Fruit fly (Drosophila melanogaster) whole organism, embryonic: ENCODE results near the gene apolpp.

Source experiments
- ATbp ChIP-seq: fragments of 200-800 bp; sonication (Bioruptor generic); optimal IDR thresholded peaks from 2 replicates; lab custom pipeline; 2017; ENCODE audit warnings: missing biosample characterization, mild to moderate bottlenecking, missing genetic modification characterization, missing genetic modification reagents
- Abd-B ChIP-seq: fragments of 200-800 bp; sonication (Bioruptor generic); optimal IDR thresholded peaks from 2 replicates; lab custom pipeline; 2018; ENCODE audit warnings: missing biosample characterization, mild to moderate bottlenecking, missing genetic modification characterization, moderate library complexity
- Ada2b ChIP-seq: fragments of 200-800 bp; sonication (Bioruptor generic); IDR thresholded peaks from 2 replicates; pipeline ENCODE4 v1.3.6; 2022; ENCODE audit warnings: missing biosample characterization, missing genetic modification characterization
- Atf-2 ChIP-seq: fragments of 200-800 bp; sonication (Bioruptor generic); optimal IDR thresholded peaks from 2 replicates; lab custom pipeline; 2016; ENCODE audit warnings: missing biosample characterization, missing genetic modification characterization
- B-H2 ChIP-seq: fragments of 200-800 bp; sonication (Bioruptor generic); optimal IDR thresholded peaks from 2 replicates; lab custom pipeline; 2018; ENCODE audit warnings: missing biosample characterization, mild to moderate bottlenecking, missing genetic modification characterization
- BEAF-32 ChIP-seq: fragments of 200-800 bp; sonication (Bioruptor generic); optimal IDR thresholded peaks from 3 replicates; lab custom pipeline; 2017; ENCODE audit warnings: missing biosample characterization, missing genetic modification characterization, mild to moderate bottlenecking, moderate library complexity, missing genetic modification reagents
- CG10321 ChIP-seq: fragments of 200-800 bp; sonication (Bioruptor generic); IDR thresholded peaks from 2 replicates; pipeline ENCODE4 v1.3.6; 2022; ENCODE audit warnings: missing biosample characterization, missing genetic modification characterization
- CG10462 ChIP-seq: fragments of 200-800 bp; sonication (Bioruptor generic); optimal IDR thresholded peaks from 2 replicates; lab custom pipeline; 2016; ENCODE audit warnings: missing biosample characterization, missing genetic modification characterization
- CG10654 ChIP-seq: fragments of 200-800 bp; sonication (Bioruptor generic); optimal IDR thresholded peaks from 2 replicates; lab custom pipeline; 2016; ENCODE audit warnings: missing biosample characterization, missing genetic modification characterization
- CG11398 ChIP-seq: fragments of 200-800 bp; sonication (Bioruptor generic); optimal IDR thresholded peaks from 2 replicates; lab custom pipeline; 2016; ENCODE audit warnings: missing biosample characterization, missing genetic modification characterization
- CG12391 ChIP-seq: fragments of 200-800 bp; sonication (Bioruptor generic); optimal IDR thresholded peaks from 3 replicates; lab custom pipeline; 2018; ENCODE audit warnings: missing biosample characterization, mild to moderate bottlenecking, missing genetic modification characterization, moderate library complexity
- CG13296 ChIP-seq: fragments of 200-800 bp; sonication (Bioruptor generic); optimal IDR thresholded peaks from 3 replicates; lab custom pipeline; 2018; ENCODE audit warnings: missing biosample characterization, mild to moderate bottlenecking, missing genetic modification characterization
- CG1602 ChIP-seq: fragments of 200-800 bp; sonication (Bioruptor generic); optimal IDR thresholded peaks from 3 replicates; lab custom pipeline; 2016; ENCODE audit warnings: missing biosample characterization, missing genetic modification characterization
- CG16779 ChIP-seq: fragments of 200-800 bp; sonication (Bioruptor generic); IDR thresholded peaks from 2 replicates; pipeline ENCODE4 v1.3.6; 2022; ENCODE audit warnings: missing biosample characterization, missing genetic modification characterization
- CG16815 ChIP-seq: fragments of 200-800 bp; sonication (Bioruptor generic); optimal IDR thresholded peaks from 3 replicates; lab custom pipeline; 2017; ENCODE audit warnings: missing biosample characterization, mild to moderate bottlenecking, missing genetic modification characterization
- CG18599 ChIP-seq: fragments of 200-800 bp; sonication (Bioruptor generic); optimal IDR thresholded peaks from 3 replicates; lab custom pipeline; 2017; ENCODE audit warnings: missing biosample characterization, missing genetic modification characterization, mild to moderate bottlenecking, moderate library complexity, missing genetic modification reagents
- CG2712 ChIP-seq: fragments of 200-800 bp; optimal IDR thresholded peaks from 3 replicates; lab custom pipeline; 2019; ENCODE audit warnings: missing biosample characterization, mild to moderate bottlenecking, missing genetic modification characterization, moderate library complexity
- CG3995 ChIP-seq: fragments of 200-800 bp; sonication (Bioruptor generic); optimal IDR thresholded peaks from 3 replicates; lab custom pipeline; 2016; ENCODE audit warnings: missing biosample characterization, missing genetic modification characterization
- CG4328 ChIP-seq: fragments of 200-800 bp; sonication (Bioruptor generic); optimal IDR thresholded peaks from 3 replicates; lab custom pipeline; 2017; ENCODE audit warnings: missing biosample characterization, missing genetic modification reagents, missing genetic modification characterization
- CG5245 ChIP-seq: fragments of 200-800 bp; sonication (Bioruptor generic); optimal IDR thresholded peaks from 3 replicates; lab custom pipeline; 2016; ENCODE audit warnings: missing biosample characterization, missing genetic modification characterization
- CG7372 ChIP-seq: fragments of 200-800 bp; sonication (Bioruptor generic); IDR thresholded peaks from 2 replicates; pipeline ENCODE4 v1.3.6; 2022; ENCODE audit warnings: missing biosample characterization, missing genetic modification characterization
- CG7745 ChIP-seq: fragments of 200-800 bp; sonication (Bioruptor generic); optimal IDR thresholded peaks from 2 replicates; lab custom pipeline; 2018; ENCODE audit warnings: missing biosample characterization, mild to moderate bottlenecking, missing genetic modification characterization, moderate library complexity
- CrebB ChIP-seq: fragments of 200-800 bp; sonication (Bioruptor generic); optimal IDR thresholded peaks from 3 replicates; lab custom pipeline; 2018; ENCODE audit warnings: missing biosample characterization, mild to moderate bottlenecking, missing genetic modification characterization
- Dref ChIP-seq: fragments of 200-800 bp; sonication (Bioruptor generic); IDR thresholded peaks from 2 replicates; pipeline ENCODE4 v1.3.6; 2022; ENCODE audit warnings: missing biosample characterization, missing genetic modification characterization
- Drgx ChIP-seq: fragments of 200-800 bp; sonication (Bioruptor generic); IDR thresholded peaks from 2 replicates; pipeline ENCODE4 v1.3.6; 2022; ENCODE audit warnings: missing biosample characterization, missing genetic modification characterization
- Fer3 ChIP-seq: fragments of 200-800 bp; sonication (Bioruptor generic); optimal IDR thresholded peaks from 2 replicates; lab custom pipeline; 2018; ENCODE audit warnings: missing biosample characterization, mild to moderate bottlenecking, missing genetic modification characterization, moderate library complexity
- Gug ChIP-seq: fragments of 200-800 bp; sonication (Bioruptor generic); IDR thresholded peaks from 4 replicates; pipeline ENCODE4 v1.3.6; 2022; ENCODE audit warnings: missing biosample characterization, missing genetic modification characterization
- Lim3 ChIP-seq: fragments of 200-800 bp; sonication (Bioruptor generic); IDR thresholded peaks from 2 replicates; pipeline ENCODE4 v1.3.6; 2022; ENCODE audit warnings: missing biosample characterization, missing genetic modification characterization
- Meics ChIP-seq: fragments of 200-800 bp; sonication (Bioruptor generic); optimal IDR thresholded peaks from 2 replicates; lab custom pipeline; 2017; ENCODE audit warnings: missing biosample characterization, mild to moderate bottlenecking, missing genetic modification characterization
- Nf-YC ChIP-seq: fragments of 200-800 bp; optimal IDR thresholded peaks from 3 replicates; lab custom pipeline; 2019; ENCODE audit warnings: missing biosample characterization, mild to moderate bottlenecking, missing genetic modification characterization, moderate library complexity
- Oaz ChIP-seq: fragments of 200-800 bp; sonication (Bioruptor generic); IDR thresholded peaks from 2 replicates; pipeline ENCODE4 v1.3.6; 2022; ENCODE audit warnings: missing biosample characterization, missing genetic modification characterization
- Scr ChIP-seq: fragments of 200-800 bp; sonication (Bioruptor generic); IDR thresholded peaks from 2 replicates; pipeline ENCODE4 v1.3.6; 2022; ENCODE audit warnings: missing biosample characterization, missing genetic modification characterization; ENCODE audit not compliant: partially characterized antibody
- Taf1 ChIP-seq: fragments of 200-800 bp; sonication (Bioruptor generic); IDR thresholded peaks from 2 replicates; pipeline ENCODE4 v1.3.6; 2022; ENCODE audit warnings: missing biosample characterization, missing genetic modification characterization
- Tbp ChIP-seq: fragments of >200 bp; optimal IDR thresholded peaks from 2 replicates; lab custom pipeline; 2018; ENCODE audit warnings: missing biosample characterization, missing genetic modification characterization
- Trl ChIP-seq, 3 experiments: fragments of >200 bp in 2 of 3; fragments of 200-800 bp in 1 of 3; sonication (Bioruptor generic) in 1 of 3; optimal IDR thresholded peaks; 2 replicates in 1 of 3; 3 replicates in 2 of 3; lab custom pipeline; 2016 to 2017; ENCODE audit warnings: missing biosample characterization in 1 of 3, missing genetic modification characterization in 1 of 3
- ara ChIP-seq: fragments of 200-800 bp; sonication (Bioruptor generic); IDR thresholded peaks from 2 replicates; pipeline ENCODE4 v1.3.6; 2022; ENCODE audit warnings: missing biosample characterization, missing genetic modification characterization
- bbx ChIP-seq: fragments of 200-800 bp; sonication (Bioruptor generic); IDR thresholded peaks from 2 replicates; pipeline ENCODE4 v1.3.6; 2022; ENCODE audit warnings: missing biosample characterization, missing genetic modification characterization; ENCODE audit not compliant: partially characterized antibody
- bcd ChIP-seq: fragments of 200-800 bp; sonication (Bioruptor generic); optimal IDR thresholded peaks from 2 replicates; lab custom pipeline; 2017; ENCODE audit warnings: missing biosample characterization, mild to moderate bottlenecking, missing genetic modification characterization
- br ChIP-seq: fragments of >200 bp; optimal IDR thresholded peaks from 2 replicates; lab custom pipeline; 2017
- chn ChIP-seq: fragments of 200-800 bp; sonication (Bioruptor generic); optimal IDR thresholded peaks from 2 replicates; lab custom pipeline; 2016; ENCODE audit warnings: missing biosample characterization, missing genetic modification characterization
- gfzf ChIP-seq: fragments of 200-800 bp; sonication (Bioruptor generic); optimal IDR thresholded peaks from 2 replicates; lab custom pipeline; 2016; ENCODE audit warnings: missing biosample characterization, mild to moderate bottlenecking, missing genetic modification characterization, moderate library complexity
- kah ChIP-seq: fragments of 200-800 bp; sonication (Bioruptor generic); optimal IDR thresholded peaks from 2 replicates; lab custom pipeline; 2018; ENCODE audit warnings: missing biosample characterization, mild to moderate bottlenecking, missing genetic modification characterization
- kni ChIP-seq: fragments of 200-800 bp; sonication (Bioruptor generic); optimal IDR thresholded peaks from 3 replicates; lab custom pipeline; 2017; ENCODE audit warnings: mild to moderate bottlenecking, missing biosample characterization, missing genetic modification reagents, missing genetic modification characterization
- luna ChIP-seq: fragments of 200-800 bp; sonication (Bioruptor generic); optimal IDR thresholded peaks from 2 replicates; lab custom pipeline; 2016; ENCODE audit warnings: missing biosample characterization, missing genetic modification characterization
- sens ChIP-seq: fragments of 200-800 bp; sonication (Bioruptor generic); peaks from one replicate; lab custom pipeline; 2016; ENCODE audit warnings: missing biosample characterization, missing genetic modification characterization
- sens-2 ChIP-seq: fragments of 200-800 bp; sonication (Bioruptor generic); IDR thresholded peaks from 2 replicates; pipeline ENCODE4 v1.3.6; 2022; ENCODE audit warnings: missing biosample characterization, missing genetic modification characterization
- slp2 ChIP-seq: fragments of 200-800 bp; sonication (Bioruptor generic); optimal IDR thresholded peaks from 2 replicates; lab custom pipeline; 2016; ENCODE audit warnings: missing biosample characterization, missing genetic modification characterization
- ssp ChIP-seq: fragments of 200-800 bp; sonication (Bioruptor generic); IDR thresholded peaks from 2 replicates; pipeline ENCODE4 v1.3.6; 2022; ENCODE audit warnings: missing biosample characterization, missing genetic modification characterization
- tio ChIP-seq: fragments of 200-800 bp; sonication (Bioruptor generic); optimal IDR thresholded peaks from 2 replicates; lab custom pipeline; 2017; ENCODE audit warnings: missing biosample characterization, missing genetic modification characterization, inconsistent platforms
- vfl ChIP-seq: fragments of 200-800 bp; sonication (Bioruptor generic); optimal IDR thresholded peaks from 2 replicates; lab custom pipeline; 2016; ENCODE audit warnings: missing biosample characterization, missing genetic modification characterization
- wdn ChIP-seq: fragments of 200-800 bp; sonication (Bioruptor generic); IDR thresholded peaks from 2 replicates; pipeline ENCODE4 v1.3.6; 2022; ENCODE audit warnings: missing biosample characterization, missing genetic modification characterization
- zen ChIP-seq: fragments of 200-800 bp; sonication (Bioruptor generic); optimal IDR thresholded peaks from 3 replicates; lab custom pipeline; 2018; ENCODE audit warnings: missing biosample characterization, mild to moderate bottlenecking, missing genetic modification characterization, moderate library complexity

The apolpp gene

dm6 chr4:1030692-1031110 is 30.1 kb upstream of the apolpp start (continued):
- TF ChIP-seq CG10654 (GFP tag; lab: Kevin White, UChicago) (no peak), Lim3 (no peak), CG16779 (no peak), CG1602 (GFP tag; lab: Kevin White, UChicago) (peak; percentile 11), kah (GFP tag; lab: Kevin White, UChicago) (no peak), br (lab: Kevin White, UChicago) (no peak), Meics (no peak), CG3995 (GFP tag; lab: Kevin White, UChicago) (peak; percentile 20), Gug (GFP tag; lab: Robert Waterston, UW) (peak; percentile 55; the same call in 2 of the 4 replicates), kni (GFP tag; lab: Kevin White, UChicago) (no peak), chn (GFP tag; lab: Kevin White, UChicago) (no peak), Trl (optimal IDR thresholded peaks at IDR 0.05; lab: Kevin White, UChicago) (no peak), Trl (GFP tag; optimal IDR thresholded peaks at IDR 0.05; lab: Kevin White, UChicago) (no peak), sens (GFP tag; lab: Kevin White, UChicago) (peak; percentile 59), wdn (no peak), CG13296 (GFP tag; lab: Kevin White, UChicago) (no peak), CG7372 (GFP tag; lab: Robert Waterston, UW) (no peak), CG12391 (tag; lab: Kevin White, UChicago) (peak; percentile 41), CG10462 (GFP tag; lab: Kevin White, UChicago) (no peak), BEAF-32 (GFP tag; lab: Kevin White, UChicago) (peak; percentile 74), ATbp (GFP tag; lab: Kevin White, UChicago) (no peak), B-H2 (GFP tag; lab: Kevin White, UChicago) (peak; percentile 49), CG18599 (GFP tag; lab: Kevin White, UChicago) (no peak), tio (GFP tag; lab: Kevin White, UChicago) (no peak), luna (no peak), Drgx (GFP tag; lab: Robert Waterston, UW) (no peak), CG16815 (no peak), slp2 (GFP tag; lab: Kevin White, UChicago) (peak; percentile 8), zen (tag; lab: Kevin White, UChicago) (peak; percentile 28), Abd-B (GFP tag; lab: Kevin White, UChicago) (no peak), CG11398 (no peak), CG7745 (tag; lab: Kevin White, UChicago) (no peak), CG5245 (GFP tag; lab: Kevin White, UChicago) (no peak), Dref (peak; percentile 74), bcd (GFP tag; lab: Kevin White, UChicago) (no peak), Tbp (GFP tag; lab: Kevin White, UChicago) (no peak), Nf-YC (tag; lab: Kevin White, UChicago) (peak; percentile 9), CG2712 (tag; lab: Kevin White, UChicago) (peak; percentile 25), Taf1 (no peak), Ada2b (GFP tag; lab: Robert Waterston, UW) (no peak), bbx (peak; percentile 76), CG4328 (no peak), Atf-2 (GFP tag; lab: Kevin White, UChicago) (peak; percentile 6), Scr (GFP tag; lab: Robert Waterston, UW) (peak; percentile 66), Fer3 (tag; lab: Kevin White, UChicago) (no peak), CrebB (tag; lab: Kevin White, UChicago) (no peak), Oaz (no peak), vfl (no peak), gfzf (GFP tag; lab: Kevin White, UChicago) (peak; percentile 12), sens-2 (GFP tag; lab: Robert Waterston, UW) (no peak), CG10321 (GFP tag; lab: Robert Waterston, UW) (no peak), ssp (GFP tag; lab: Robert Waterston, UW) (peak; percentile 97), ara (GFP tag; lab: Robert Waterston, UW) (no peak)
